Fruit fly (Drosophila melanogaster) whole organism, wandering third instar larva: ENCODE data around the gene CG3734.
A peak's percentile ranks its signal among the peaks of the same experiment; 100 is the strongest.

Experiments
- CG9705 ChIP-seq: fragments of 200-800 bp; sonication (Bioruptor generic); optimal IDR thresholded peaks from 2 replicates; lab custom pipeline; 2018; ENCODE audit warnings: missing biosample characterization, mild to moderate bottlenecking, missing genetic modification characterization
- Dfd ChIP-seq: fragments of >200 bp; optimal IDR thresholded peaks from 2 replicates; lab custom pipeline; 2017; ENCODE audit warnings: missing biosample characterization, missing genetic modification characterization
- GATAd ChIP-seq: sonication (Bioruptor generic); optimal IDR thresholded peaks from 2 replicates; lab custom pipeline; 2016; ENCODE audit warnings: missing biosample characterization, missing genetic modification characterization
- HLH106 ChIP-seq: fragments of 200-800 bp; optimal IDR thresholded peaks from 3 replicates; lab custom pipeline; 2019; ENCODE audit warnings: missing biosample characterization, mild to moderate bottlenecking, missing genetic modification characterization, moderate library complexity
- Hnf4 ChIP-seq: fragments of 200-800 bp; sonication (Bioruptor generic); optimal IDR thresholded peaks from 2 replicates; lab custom pipeline; 2016; ENCODE audit warnings: missing biosample characterization, mild to moderate bottlenecking, missing genetic modification characterization
- Hr83 ChIP-seq: fragments of 200-300 bp; sonication (Bioruptor generic); optimal IDR thresholded peaks from 2 replicates; lab custom pipeline; 2016; ENCODE audit warnings: missing biosample characterization, mild to moderate bottlenecking, missing genetic modification characterization, moderate library complexity; ENCODE audit not compliant: poor library complexity, severe bottlenecking
- Jra ChIP-seq: sonication (Bioruptor generic); optimal IDR thresholded peaks from 2 replicates; lab custom pipeline; 2016; ENCODE audit warnings: missing biosample characterization, missing genetic modification characterization
- Mio ChIP-seq: sonication (Bioruptor generic); optimal IDR thresholded peaks from 2 replicates; lab custom pipeline; 2016; ENCODE audit warnings: missing biosample characterization, missing genetic modification characterization
- Myc ChIP-seq: fragments of >200 bp; optimal IDR thresholded peaks from 2 replicates; lab custom pipeline; 2017
- N ChIP-seq: fragments of >200 bp; optimal IDR thresholded peaks from 2 replicates; lab custom pipeline; 2018; ENCODE audit warnings: missing biosample characterization, missing external identifiers, missing genetic modification characterization
- OdsH ChIP-seq: fragments of 200-800 bp; sonication (Bioruptor generic); optimal IDR thresholded peaks from 2 replicates; lab custom pipeline; 2016; ENCODE audit warnings: missing biosample characterization, mild to moderate bottlenecking, missing genetic modification characterization
- Rel ChIP-seq, 2 experiments: fragments of 200-800 bp; sonication (Bioruptor generic) in 1 of 2; optimal IDR thresholded peaks; 2 replicates in 1 of 2; 3 replicates in 1 of 2; lab custom pipeline; 2016 to 2019; ENCODE audit warnings: mild to moderate bottlenecking in 2 of 2, missing biosample characterization in 2 of 2, missing genetic modification characterization in 2 of 2, moderate library complexity in 1 of 2
- Sp1 ChIP-seq: fragments of 200-800 bp; sonication (Bioruptor generic); optimal IDR thresholded peaks from 3 replicates; lab custom pipeline; 2019; ENCODE audit warnings: missing biosample characterization, mild to moderate bottlenecking, missing genetic modification characterization, moderate library complexity
- Vsx2 ChIP-seq: fragments of 200-300, 225-300 bp; sonication (Bioruptor generic); optimal IDR thresholded peaks from 2 replicates; lab custom pipeline; 2018; ENCODE audit warnings: missing biosample characterization, missing genetic modification characterization; ENCODE audit not compliant: partially characterized antibody
- br ChIP-seq: fragments of 200-800 bp; sonication (Bioruptor generic); optimal IDR thresholded peaks from 2 replicates; lab custom pipeline; 2016; ENCODE audit warnings: missing biosample characterization, missing genetic modification characterization
- brk ChIP-seq: fragments of 200-800 bp; sonication (Bioruptor generic); optimal IDR thresholded peaks from 2 replicates; lab custom pipeline; 2016; ENCODE audit warnings: missing biosample characterization, mild to moderate bottlenecking, missing genetic modification characterization
- dmrt93B ChIP-seq: fragments of 200-800 bp; sonication (Bioruptor generic); optimal IDR thresholded peaks from 2 replicates; lab custom pipeline; 2018; ENCODE audit warnings: missing biosample characterization, mild to moderate bottlenecking, missing genetic modification characterization
- dsf ChIP-seq: sonication (Bioruptor generic); optimal IDR thresholded peaks from 2 replicates; lab custom pipeline; 2016; ENCODE audit warnings: missing biosample characterization, missing genetic modification characterization, borderline replicate concordance
- ey ChIP-seq: fragments of 200-800 bp; sonication (Bioruptor generic); optimal IDR thresholded peaks from 2 replicates; lab custom pipeline; 2016; ENCODE audit warnings: missing biosample characterization, missing genetic modification characterization
- foxo ChIP-seq, 2 experiments: fragments of 200-800 bp; sonication (Bioruptor generic); optimal IDR thresholded peaks; 2 replicates in 1 of 2; 3 replicates in 1 of 2; lab custom pipeline; 2016 to 2017; ENCODE audit warnings: missing biosample characterization in 2 of 2, missing genetic modification characterization in 2 of 2
- h ChIP-seq: fragments of 200-800 bp; sonication (Bioruptor generic); optimal IDR thresholded peaks from 3 replicates; lab custom pipeline; 2016; ENCODE audit warnings: missing biosample characterization, mild to moderate bottlenecking, missing genetic modification characterization
- jim ChIP-seq: fragments of 175-275, 200-325 bp; sonication (Bioruptor generic); optimal IDR thresholded peaks from 2 replicates; lab custom pipeline; 2016; ENCODE audit warnings: missing biosample characterization, mild to moderate bottlenecking, missing genetic modification characterization
- lola ChIP-seq: fragments of >200 bp; optimal IDR thresholded peaks from 2 replicates; lab custom pipeline; 2017; ENCODE audit warnings: missing biosample characterization, missing genetic modification characterization
- psq ChIP-seq: fragments of 200-800 bp; sonication (Bioruptor generic); optimal IDR thresholded peaks from 3 replicates; lab custom pipeline; 2017; ENCODE audit warnings: missing biosample characterization, mild to moderate bottlenecking, missing genetic modification characterization, moderate library complexity
- rgr ChIP-seq: fragments of 200-800 bp; sonication (Bioruptor generic); optimal IDR thresholded peaks from 3 replicates; lab custom pipeline; 2016; ENCODE audit warnings: missing biosample characterization, mild to moderate bottlenecking, missing genetic modification characterization
- sage ChIP-seq: fragments of 200-800 bp; sonication (Bioruptor generic); optimal IDR thresholded peaks from 2 replicates; lab custom pipeline; 2016; ENCODE audit warnings: missing biosample characterization, mild to moderate bottlenecking, missing genetic modification characterization
- tai ChIP-seq: sonication (Bioruptor generic); optimal IDR thresholded peaks from 2 replicates; lab custom pipeline; 2016; ENCODE audit warnings: missing biosample characterization, missing genetic modification characterization
- usp ChIP-seq: fragments of >200 bp; optimal IDR thresholded peaks from 2 replicates; lab custom pipeline; 2017; ENCODE audit warnings: missing biosample characterization, missing genetic modification characterization
- woc ChIP-seq: sonication (Bioruptor generic); optimal IDR thresholded peaks from 2 replicates; lab custom pipeline; 2016; ENCODE audit warnings: missing biosample characterization, mild to moderate bottlenecking, missing genetic modification characterization

CG3734 gene

dm6 chr3R:19347678-19348077 lies 40.0 kb upstream of the CG3734 start:
- peak; percentile 25 for TF ChIP-seq psq (GFP tag; lab: Kevin White, UChicago)
- no peak for TF ChIP-seq jim (GFP tag; lab: Kevin White, UChicago)
- TF ChIP-seq Jra (GFP tag; lab: Kevin White, UChicago) = no peak
- TF ChIP-seq woc (GFP tag; lab: Kevin White, UChicago) = no peak
- no peak for TF ChIP-seq Myc
- TF ChIP-seq usp (GFP tag; lab: Kevin White, UChicago) = no peak
- TF ChIP-seq dmrt93B (GFP tag; lab: Kevin White, UChicago) = peak; percentile 4
- no peak for TF ChIP-seq br (GFP tag; lab: Kevin White, UChicago)
- no peak for TF ChIP-seq N (GFP tag; lab: Kevin White, UChicago)
- peak in 1 of 2 experiments; percentile 19 for TF ChIP-seq foxo (GFP tag; optimal IDR thresholded peaks at IDR 0.05; lab: Kevin White, UChicago)
- TF ChIP-seq Dfd = no peak
- TF ChIP-seq CG9705 (GFP tag; lab: Kevin White, UChicago) = no peak
- peak; percentile 9 for TF ChIP-seq h (GFP tag; lab: Kevin White, UChicago)
- TF ChIP-seq GATAd (GFP tag; lab: Kevin White, UChicago) = no peak
- no peak for TF ChIP-seq dsf (GFP tag; lab: Kevin White, UChicago)
- TF ChIP-seq sage (GFP tag; lab: Kevin White, UChicago) = no peak
- peak; percentile 21 for TF ChIP-seq OdsH (GFP tag; lab: Kevin White, UChicago)
- peak; percentile 35 for TF ChIP-seq Sp1
- no peak for TF ChIP-seq Hr83 (GFP tag; lab: Kevin White, UChicago)
- TF ChIP-seq HLH106 (tag; lab: Kevin White, UChicago) = peak; percentile 57
- peak; percentile 37 for TF ChIP-seq rgr (GFP tag; lab: Kevin White, UChicago)

- no peak for TF ChIP-seq Mio (GFP tag; lab: Kevin White, UChicago)
- TF ChIP-seq HLH106 (tag; lab: Kevin White, UChicago) = no peak
- TF ChIP-seq, all 38 proteins: peak for 0
These were observed 37.2 kb upstream of the CG3734 start for dm6 chr3R:19350375-19350943.

dm6 chr3R:19352121-19352520 lies 35.5 kb upstream of the CG3734 start:
- TF ChIP-seq Dfd (no peak), ey (GFP tag; lab: Kevin White, UChicago) (no peak), psq (GFP tag; lab: Kevin White, UChicago) (no peak), foxo (GFP tag; optimal IDR thresholded peaks at IDR 0.05; lab: Kevin White, UChicago) (no peak), Sp1 (no peak), Hnf4 (no peak), Vsx2 (GFP tag; lab: Kevin White, UChicago) (no peak), lola (GFP tag; lab: Kevin White, UChicago) (no peak), Myc (no peak), usp (GFP tag; lab: Kevin White, UChicago) (no peak), tai (GFP tag; lab: Kevin White, UChicago) (no peak), CG9705 (GFP tag; lab: Kevin White, UChicago) (no peak)

- no peak for TF ChIP-seq jim (GFP tag; lab: Kevin White, UChicago)
- TF ChIP-seq, all 38 proteins: peak for 0
These were observed 33.9 kb upstream of the CG3734 start, which contains the start of gene CG43203 for dm6 chr3R:19353751-19354150. Gene CG43203 (plus strand): TSS chr3R:19354051.

- no peak for TF ChIP-seq CG9705 (GFP tag; lab: Kevin White, UChicago)
- no peak for TF ChIP-seq Rel (GFP tag; optimal IDR thresholded peaks at IDR 0.05; lab: Kevin White, UChicago)
- no peak for TF ChIP-seq Rel (tag; optimal IDR thresholded peaks at IDR 0.05; lab: Kevin White, UChicago)
- TF ChIP-seq foxo (GFP tag; optimal IDR thresholded peaks at IDR 0.05; lab: Kevin White, UChicago) = peak in 1 of 2 experiments; percentile 29
These were observed 24.8 kb upstream of the CG3734 start for dm6 chr3R:19362879-19363278.

- TF ChIP-seq Dfd (no peak), brk (GFP tag; lab: Kevin White, UChicago) (no peak), CG9705 (GFP tag; lab: Kevin White, UChicago) (no peak)
These were observed 18.6 kb upstream of the CG3734 start for dm6 chr3R:19369060-19369459.
